Worm (Caenorhabditis elegans) whole organism, L3 larva: ENCODE results near the gene clec-231.

Source experiments
- aly-2 ChIP-seq: fragments of 150-350 bp; optimal IDR thresholded peaks from 2 replicates; lab custom pipeline; 2014; ENCODE audit warnings: missing biosample characterization, missing genetic modification characterization
- egl-27 ChIP-seq: sonication (generic microtip); optimal IDR thresholded peaks from 4 replicates; lab custom pipeline; 2017; ENCODE audit warnings: missing biosample characterization, missing genetic modification reagents, missing genetic modification characterization
- nhr-12 ChIP-seq: fragments of 150-350 bp; optimal IDR thresholded peaks from 2 replicates; lab custom pipeline; 2014; ENCODE audit warnings: missing biosample characterization, missing genetic modification characterization
- nhr-23 ChIP-seq: fragments of 150-350 bp; optimal IDR thresholded peaks from 2 replicates; lab custom pipeline; 2014; ENCODE audit warnings: missing biosample characterization, missing genetic modification reagents, missing genetic modification characterization
- sea-2 ChIP-seq: fragments of 150-350 bp; sonication (generic microtip); optimal IDR thresholded peaks from 4 replicates; lab custom pipeline; 2014; ENCODE audit warnings: missing biosample characterization, missing genetic modification reagents, missing genetic modification characterization

DNA sequence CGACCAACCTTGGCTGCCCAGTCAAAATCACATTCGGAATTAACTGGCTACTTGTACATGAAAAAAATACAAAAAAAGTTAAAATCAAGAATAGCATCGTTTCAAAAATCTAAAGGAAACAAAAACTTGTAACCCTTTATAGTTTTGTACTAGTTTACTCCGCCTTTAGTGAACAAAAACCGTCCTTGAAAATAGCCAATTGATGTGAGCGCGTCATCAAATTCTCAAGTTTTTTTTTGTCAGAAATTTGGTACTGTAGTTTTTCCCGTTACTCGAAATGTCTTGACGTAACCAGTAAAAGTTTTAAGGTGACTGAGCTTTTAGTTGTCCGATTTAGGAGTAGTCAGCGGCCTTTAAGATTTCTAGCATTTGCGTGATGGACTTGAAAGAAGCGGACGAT lies 3.2 kb downstream of the clec-231 start, which contains the start of gene C29F3.3:
- TF ChIP-seq egl-27, result no peak
- no peak for TF ChIP-seq nhr-12 (tag; lab: Kevin White, UChicago)
- TF ChIP-seq aly-2 (tag; lab: Kevin White, UChicago), result no peak
- TF ChIP-seq nhr-23 (tag; lab: Kevin White, UChicago), result no peak
- TF ChIP-seq sea-2 (GFP tag; lab: Kevin White, UChicago), result no peak
